Worm (Caenorhabditis elegans): ENCODE data around the gene ccpp-6.

Gene ccpp-6

ce11 chrII:5387217-5387616, at the start of gene ccpp-6:
Gene ccpp-6 (minus strand): TSS chrII:5387317.
- TF ChIP-seq ceh-13 (GFP tag; optimal IDR thresholded peaks at IDR 0.05) (no peak), scrt-1 (GFP tag; IDR thresholded peaks at IDR 0.05) (no peak), tra-4 (tag; optimal IDR thresholded peaks at IDR 0.05) (no peak), ama-1 (optimal IDR thresholded peaks at IDR 0.05) (no peak), sea-1 (GFP tag; conservative IDR thresholded peaks at IDR 0.05) (no peak), tbx-37 (GFP tag; conservative IDR thresholded peaks at IDR 0.05) (no peak), flt-1 (GFP tag; IDR thresholded peaks at IDR 0.05) (no peak), ets-7 (tag; optimal IDR thresholded peaks at IDR 0.05) (no peak), F13C5.2 (tag; optimal IDR thresholded peaks at IDR 0.05) (no peak), ceh-36 (tag; optimal IDR thresholded peaks at IDR 0.05) (no peak), pes-1 (GFP tag; IDR thresholded peaks at IDR 0.05) (no peak), aly-1 (tag; optimal IDR thresholded peaks at IDR 0.05) (no peak)

- TF ChIP-seq hmbx-1 (tag; optimal IDR thresholded peaks at IDR 0.05) (no peak), ceh-36 (tag; optimal IDR thresholded peaks at IDR 0.05) (no peak), sea-1 (GFP tag; conservative IDR thresholded peaks at IDR 0.05) (no peak), ceh-13 (GFP tag; optimal IDR thresholded peaks at IDR 0.05) (no peak), pes-1 (GFP tag; IDR thresholded peaks at IDR 0.05) (no peak), ama-1 (optimal IDR thresholded peaks at IDR 0.05) (no peak), B0310.2 (tag; optimal IDR thresholded peaks at IDR 0.05) (no peak), tra-4 (tag; optimal IDR thresholded peaks at IDR 0.05) (no peak), tbx-11 (GFP tag; IDR thresholded peaks at IDR 0.05) (no peak), tbx-37 (GFP tag; conservative IDR thresholded peaks at IDR 0.05) (no peak), F13C5.2 (tag; optimal IDR thresholded peaks at IDR 0.05) (no peak), flt-1 (GFP tag; IDR thresholded peaks at IDR 0.05) (no peak), aly-1 (tag; optimal IDR thresholded peaks at IDR 0.05) (no peak), hnd-1 (tag; optimal IDR thresholded peaks at IDR 0.05) (no peak), scrt-1 (GFP tag; IDR thresholded peaks at IDR 0.05) (no peak)
Observed at ce11 chrII:5436833-5437232, 49.7 kb upstream of the ccpp-6 start, which contains the start of gene dct-5. Gene dct-5 (minus strand): TSS chrII:5436933.

- TF ChIP-seq B0310.2 (tag; optimal IDR thresholded peaks at IDR 0.05) (no peak), flt-1 (GFP tag; IDR thresholded peaks at IDR 0.05) (no peak), aly-1 (tag; optimal IDR thresholded peaks at IDR 0.05) (no peak), sea-1 (GFP tag; conservative IDR thresholded peaks at IDR 0.05) (no peak), F13C5.2 (tag; optimal IDR thresholded peaks at IDR 0.05) (no peak)
Observed at ce11 chrII:5433069-5433468, 46.0 kb upstream of the ccpp-6 start, which contains the start of gene srx-114. Gene srx-114 (minus strand): TSS chrII:5433169.

- TF ChIP-seq F13C5.2 (tag; optimal IDR thresholded peaks at IDR 0.05) = peak; percentile 9
- TF ChIP-seq tra-4 (tag; optimal IDR thresholded peaks at IDR 0.05) = no peak
- no peak for TF ChIP-seq ama-1 (optimal IDR thresholded peaks at IDR 0.05)
Observed at ce11 chrII:5429522-5430257, 42.6 kb upstream of the ccpp-6 start, which contains the start of the genes F07F6.4 and F07F6.2. Gene F07F6.4 (minus strand): TSS chrII:5429572. Gene F07F6.2 (plus strand): TSS chrII:5430207.

- TF ChIP-seq aly-1 (tag; optimal IDR thresholded peaks at IDR 0.05) (no peak), sea-1 (GFP tag; conservative IDR thresholded peaks at IDR 0.05) (no peak), F13C5.2 (tag; optimal IDR thresholded peaks at IDR 0.05) (no peak), tra-4 (tag; optimal IDR thresholded peaks at IDR 0.05) (no peak), B0310.2 (tag; optimal IDR thresholded peaks at IDR 0.05) (no peak), ceh-13 (GFP tag; optimal IDR thresholded peaks at IDR 0.05) (no peak), tbx-11 (GFP tag; IDR thresholded peaks at IDR 0.05) (no peak), pes-1 (GFP tag; IDR thresholded peaks at IDR 0.05) (no peak), hnd-1 (tag; optimal IDR thresholded peaks at IDR 0.05) (no peak), ama-1 (optimal IDR thresholded peaks at IDR 0.05) (no peak), flt-1 (GFP tag; IDR thresholded peaks at IDR 0.05) (no peak), hmg-4 (GFP tag; optimal IDR thresholded peaks at IDR 0.05) (no peak), ceh-36 (tag; optimal IDR thresholded peaks at IDR 0.05) (no peak), scrt-1 (GFP tag; IDR thresholded peaks at IDR 0.05) (no peak), ets-7 (tag; optimal IDR thresholded peaks at IDR 0.05) (no peak)
Observed at ce11 chrII:5426470-5426869, 39.4 kb upstream of the ccpp-6 start.

- TF ChIP-seq hmg-4 (GFP tag; optimal IDR thresholded peaks at IDR 0.05) (peak; percentile 36), tra-4 (tag; optimal IDR thresholded peaks at IDR 0.05) (no peak), flt-1 (GFP tag; IDR thresholded peaks at IDR 0.05) (no peak), aly-1 (tag; optimal IDR thresholded peaks at IDR 0.05) (no peak), hmbx-1 (tag; optimal IDR thresholded peaks at IDR 0.05) (no peak), scrt-1 (GFP tag; IDR thresholded peaks at IDR 0.05) (no peak)
Observed at ce11 chrII:5426054-5426453, 38.9 kb upstream of the ccpp-6 start.

- TF ChIP-seq pes-1 (GFP tag; IDR thresholded peaks at IDR 0.05) = no peak
Observed at ce11 chrII:5425633-5426032, 38.5 kb upstream of the ccpp-6 start, which contains the start of gene F07F6.8. Gene F07F6.8 (minus strand): TSS chrII:5425733.

- TF ChIP-seq scrt-1 (GFP tag; IDR thresholded peaks at IDR 0.05) (no peak), sea-1 (GFP tag; conservative IDR thresholded peaks at IDR 0.05) (no peak), tbx-11 (GFP tag; IDR thresholded peaks at IDR 0.05) (no peak), ama-1 (optimal IDR thresholded peaks at IDR 0.05) (no peak), ets-7 (tag; optimal IDR thresholded peaks at IDR 0.05) (no peak), hmbx-1 (tag; optimal IDR thresholded peaks at IDR 0.05) (no peak), hnd-1 (tag; optimal IDR thresholded peaks at IDR 0.05) (no peak)
Observed at ce11 chrII:5423832-5424231, 36.7 kb upstream of the ccpp-6 start, which contains the start of gene F07F6.7. Gene F07F6.7 (minus strand): TSS chrII:5423858.
